Worm (Caenorhabditis elegans): Measurements from ENCODE around the gene ZK1098.12.
A peak's percentile ranks its signal among the peaks of the same experiment; 100 is the strongest.

Gene ZK1098.12

ce11 chrIII:9516148-9516547, 28.8 kb upstream of the ZK1098.12 start, which contains the start of gene F55H2.7:
Gene F55H2.7 (minus strand): TSS chrIII:9516248.
- TF ChIP-seq egl-27 (tag; optimal IDR thresholded peaks at IDR 0.05) (no peak), R02D3.7 (tag; optimal IDR thresholded peaks at IDR 0.05) (no peak), lin-13 (GFP tag; optimal IDR thresholded peaks at IDR 0.05) (no peak), unc-55 (GFP tag; optimal IDR thresholded peaks at IDR 0.05) (no peak), ztf-1 (GFP tag; conservative IDR thresholded peaks at IDR 0.05) (no peak), nhr-6 (tag; optimal IDR thresholded peaks at IDR 0.05) (no peak), nhr-12 (tag; optimal IDR thresholded peaks at IDR 0.05) (no peak), crh-2 (tag; optimal IDR thresholded peaks at IDR 0.05) (no peak), nhr-237 (tag; optimal IDR thresholded peaks at IDR 0.05) (no peak), mab-5 (tag; optimal IDR thresholded peaks at IDR 0.05) (no peak), ceh-82 (tag; optimal IDR thresholded peaks at IDR 0.05) (no peak), sem-4 (tag; optimal IDR thresholded peaks at IDR 0.05) (no peak), F13H6.1 (tag; optimal IDR thresholded peaks at IDR 0.05) (no peak)

- peak; percentile 89 for TF ChIP-seq gmeb-1 (tag; optimal IDR thresholded peaks at IDR 0.05)
- TF ChIP-seq ceh-16 (tag; optimal IDR thresholded peaks at IDR 0.05): peak; percentile 60
- TF ChIP-seq unc-55 (GFP tag; optimal IDR thresholded peaks at IDR 0.05): peak; percentile 94
- no peak for TF ChIP-seq elt-1 (tag; optimal IDR thresholded peaks at IDR 0.05)
- peak; percentile 89 for TF ChIP-seq mab-5 (tag; optimal IDR thresholded peaks at IDR 0.05)
- no peak for TF ChIP-seq ztf-1 (GFP tag; conservative IDR thresholded peaks at IDR 0.05)
- TF ChIP-seq ztf-4 (tag; optimal IDR thresholded peaks at IDR 0.05): peak; percentile 50
- TF ChIP-seq Y55F3AM.14 (GFP tag; optimal IDR thresholded peaks at IDR 0.05): no peak
- no peak for TF ChIP-seq dmd-4 (tag; optimal IDR thresholded peaks at IDR 0.05)
- no peak for TF ChIP-seq alr-1 (tag; optimal IDR thresholded peaks at IDR 0.05)
- peak; percentile 91 for TF ChIP-seq F13H6.1 (tag; optimal IDR thresholded peaks at IDR 0.05)
- no peak for TF ChIP-seq elt-3 (tag; optimal IDR thresholded peaks at IDR 0.05)
- no peak for TF ChIP-seq unc-62 (GFP tag; optimal IDR thresholded peaks at IDR 0.05)
- TF ChIP-seq lsy-2 (tag; optimal IDR thresholded peaks at IDR 0.05): peak; percentile 86 to 95
- TF ChIP-seq nhr-12 (tag; optimal IDR thresholded peaks at IDR 0.05): no peak
- peak in 1 of 2 experiments; percentile 46 for TF ChIP-seq mdl-1 (tag; optimal IDR thresholded peaks at IDR 0.05)
- TF ChIP-seq nhr-237 (tag; optimal IDR thresholded peaks at IDR 0.05): no peak
- peak; percentile 81 for TF ChIP-seq zag-1 (tag; optimal IDR thresholded peaks at IDR 0.05)
- TF ChIP-seq lin-13 (GFP tag; optimal IDR thresholded peaks at IDR 0.05): peak; percentile 90
- TF ChIP-seq nhr-6 (tag; optimal IDR thresholded peaks at IDR 0.05): peak; percentile 72
- TF ChIP-seq peb-1 (tag; optimal IDR thresholded peaks at IDR 0.05): no peak
- TF ChIP-seq egl-27 (tag; optimal IDR thresholded peaks at IDR 0.05): no peak
- peak; percentile 67 for TF ChIP-seq sem-4 (tag; optimal IDR thresholded peaks at IDR 0.05)
- TF ChIP-seq aly-2 (tag; optimal IDR thresholded peaks at IDR 0.05): no peak
- TF ChIP-seq crh-2 (tag; optimal IDR thresholded peaks at IDR 0.05): peak; percentile 86
- no peak for TF ChIP-seq lin-39 (tag; optimal IDR thresholded peaks at IDR 0.05)
- no peak for TF ChIP-seq ztf-11 (tag; optimal IDR thresholded peaks at IDR 0.05)
- peak; percentile 36 for TF ChIP-seq blmp-1 (tag; optimal IDR thresholded peaks at IDR 0.05; ENCODE audit: insufficient read depth)
- TF ChIP-seq nhr-129 (tag; optimal IDR thresholded peaks at IDR 0.05): peak; percentile 96
- peak; percentile 84 for TF ChIP-seq nhr-21 (tag; optimal IDR thresholded peaks at IDR 0.05)
- TF ChIP-seq C34F6.9 (tag; optimal IDR thresholded peaks at IDR 0.05): peak; percentile 98
- TF ChIP-seq fos-1 (tag; optimal IDR thresholded peaks at IDR 0.05): peak; percentile 73
- peak; percentile 90 for TF ChIP-seq nhr-25 (tag; optimal IDR thresholded peaks at IDR 0.05)
- TF ChIP-seq ZK546.5 (tag; optimal IDR thresholded peaks at IDR 0.05): peak; percentile 33
- TF ChIP-seq unc-39 (tag; optimal IDR thresholded peaks at IDR 0.05): no peak
- no peak for TF ChIP-seq nhr-23 (tag; optimal IDR thresholded peaks at IDR 0.05)
- TF ChIP-seq skn-1 (tag; optimal IDR thresholded peaks at IDR 0.05): no peak
- TF ChIP-seq sma-3 (GFP tag; optimal IDR thresholded peaks at IDR 0.05): peak; percentile 89
- peak; percentile 73 for TF ChIP-seq nhr-10 (tag; optimal IDR thresholded peaks at IDR 0.05)
- TF ChIP-seq mbf-1 (tag; optimal IDR thresholded peaks at IDR 0.05): no peak
- no peak for TF ChIP-seq nhr-11 (tag; optimal IDR thresholded peaks at IDR 0.05)
- TF ChIP-seq ama-1 (optimal IDR thresholded peaks at IDR 0.05): peak; percentile 42
- peak; percentile 15 for TF ChIP-seq R02D3.7 (tag; optimal IDR thresholded peaks at IDR 0.05)
- peak; percentile 85 for TF ChIP-seq lin-11 (tag; optimal IDR thresholded peaks at IDR 0.05)
- peak; percentile 84 for TF ChIP-seq sma-9 (GFP tag; optimal IDR thresholded peaks at IDR 0.05)
- TF ChIP-seq sma-9 (tag; optimal IDR thresholded peaks at IDR 0.05): no peak
- TF ChIP-seq ceh-82 (tag; optimal IDR thresholded peaks at IDR 0.05): peak; percentile 12
- TF ChIP-seq snpc-4 (tag; optimal IDR thresholded peaks at IDR 0.05): peak; percentile 48
- TF ChIP-seq nhr-77 (tag; optimal IDR thresholded peaks at IDR 0.05): no peak
Measured at ce11 chrIII:9521410-9522090, 23.4 kb upstream of the ZK1098.12 start, which contains the start of the genes clu-1 and prp-40. Gene clu-1 (minus strand): TSS chrIII:9521460. Gene prp-40 (plus strand): TSS chrIII:9522075.
